Fruit fly (Drosophila melanogaster) whole organism, adult: ENCODE measurements around the gene neur.

Experiments used
- CG11617 ChIP-seq: fragments of 200-800 bp; sonication (Bioruptor generic); optimal IDR thresholded peaks from 2 replicates; lab custom pipeline; 2017; ENCODE audit warnings: mild to moderate bottlenecking, missing biosample characterization, missing genetic modification reagents, missing genetic modification characterization
- CG12768 ChIP-seq: fragments of 200-800 bp; sonication (Bioruptor generic); optimal IDR thresholded peaks from 2 replicates; lab custom pipeline; 2017; ENCODE audit warnings: missing biosample characterization, missing genetic modification characterization, mild to moderate bottlenecking, moderate library complexity, missing genetic modification reagents
- CG14711 ChIP-seq: fragments of 200-800 bp; sonication (Bioruptor generic); optimal IDR thresholded peaks from 2 replicates; lab custom pipeline; 2018; ENCODE audit warnings: missing biosample characterization, mild to moderate bottlenecking, missing genetic modification characterization, moderate library complexity
- CG1620 ChIP-seq: fragments of 200-800 bp; sonication (Bioruptor generic); optimal IDR thresholded peaks from 2 replicates; lab custom pipeline; 2016; ENCODE audit warnings: missing biosample characterization, missing genetic modification characterization
- CG33017 ChIP-seq: fragments of 200-800 bp; sonication (Bioruptor generic); optimal IDR thresholded peaks from 2 replicates; lab custom pipeline; 2018; ENCODE audit warnings: missing biosample characterization, mild to moderate bottlenecking, missing genetic modification characterization, moderate library complexity
- CG5204 ChIP-seq: fragments of 200-800 bp; sonication (Bioruptor generic); optimal IDR thresholded peaks from 2 replicates; lab custom pipeline; 2016; ENCODE audit warnings: missing biosample characterization, missing genetic modification characterization
- CG7045 ChIP-seq: fragments of 200-800 bp; sonication (Bioruptor generic); optimal IDR thresholded peaks from 2 replicates; lab custom pipeline; 2017; ENCODE audit warnings: missing biosample characterization, mild to moderate bottlenecking, missing genetic modification characterization
- CG7101 ChIP-seq: fragments of 200-800 bp; sonication (Bioruptor generic); optimal IDR thresholded peaks from 2 replicates; lab custom pipeline; 2018; ENCODE audit warnings: missing biosample characterization, mild to moderate bottlenecking, missing genetic modification characterization, moderate library complexity
- Clk ChIP-seq: fragments of 200-800 bp; sonication (Bioruptor generic); optimal IDR thresholded peaks from 2 replicates; lab custom pipeline; 2017; ENCODE audit warnings: missing biosample characterization, missing genetic modification characterization
- Crg-1 ChIP-seq: fragments of 200-800 bp; sonication (Bioruptor generic); optimal IDR thresholded peaks from 2 replicates; lab custom pipeline; 2016; ENCODE audit warnings: missing biosample characterization, missing genetic modification characterization
- Hr96 ChIP-seq: fragments of 200-800 bp; sonication (Bioruptor generic); optimal IDR thresholded peaks from 2 replicates; lab custom pipeline; 2016; ENCODE audit warnings: missing biosample characterization, missing genetic modification characterization
- Mnt ChIP-seq: fragments of 200-800 bp; sonication (Bioruptor generic); optimal IDR thresholded peaks from 2 replicates; lab custom pipeline; 2016; ENCODE audit warnings: missing biosample characterization, mild to moderate bottlenecking, missing genetic modification characterization
- bab1 ChIP-seq: fragments of 200-800 bp; sonication (Bioruptor generic); optimal IDR thresholded peaks from 3 replicates; lab custom pipeline; 2019; ENCODE audit warnings: missing biosample characterization, mild to moderate bottlenecking, missing genetic modification characterization, moderate library complexity
- cic ChIP-seq: fragments of 200-800 bp; sonication (Bioruptor generic); optimal IDR thresholded peaks from 2 replicates; lab custom pipeline; 2017; ENCODE audit warnings: missing biosample characterization, mild to moderate bottlenecking, missing genetic modification characterization, moderate library complexity
- cnc ChIP-seq, 2 experiments: fragments of >200 bp; optimal IDR thresholded peaks; 2 replicates each; lab custom pipeline; 2017
- kay ChIP-seq: fragments of 200-800 bp; sonication (Bioruptor generic); peaks from one replicate; lab custom pipeline; 2016; ENCODE audit warnings: missing biosample characterization, missing genetic modification characterization, borderline replicate concordance
- ovo ChIP-seq: fragments of 200-800 bp; sonication (Bioruptor generic); optimal IDR thresholded peaks from 2 replicates; lab custom pipeline; 2016; ENCODE audit warnings: missing biosample characterization, missing genetic modification characterization
- pad ChIP-seq: fragments of 200-800 bp; sonication (Bioruptor generic); optimal IDR thresholded peaks from 3 replicates; lab custom pipeline; 2017; ENCODE audit warnings: missing biosample characterization, missing genetic modification characterization, mild to moderate bottlenecking, moderate library complexity, missing genetic modification reagents
- tj ChIP-seq: fragments of 200-800 bp; sonication (Bioruptor generic); optimal IDR thresholded peaks from 3 replicates; lab custom pipeline; 2017; ENCODE audit warnings: missing biosample characterization, mild to moderate bottlenecking, missing genetic modification characterization, moderate library complexity
- toe ChIP-seq: fragments of 200-800 bp; sonication (Bioruptor generic); optimal IDR thresholded peaks from 2 replicates; lab custom pipeline; 2016; ENCODE audit warnings: missing biosample characterization, missing genetic modification characterization

Gene neur

dm6 chr3R:8971794-8972193, 67.5 kb downstream of the neur start:
- TF ChIP-seq Hr96 (GFP tag; lab: Kevin White, UChicago) (no peak), CG1620 (GFP tag; lab: Kevin White, UChicago) (no peak), toe (GFP tag; lab: Kevin White, UChicago) (no peak), CG14711 (tag; lab: Kevin White, UChicago) (no peak), bab1 (GFP tag; lab: Kevin White, UChicago) (no peak), pad (no peak), Clk (no peak), Mnt (GFP tag; lab: Kevin White, UChicago) (no peak), tj (GFP tag; lab: Kevin White, UChicago) (no peak), ovo (GFP tag; lab: Kevin White, UChicago) (no peak), cic (GFP tag; lab: Kevin White, UChicago) (no peak), CG5204 (GFP tag; lab: Kevin White, UChicago) (no peak), CG7101 (tag; lab: Kevin White, UChicago) (no peak)

- TF ChIP-seq cic (GFP tag; lab: Kevin White, UChicago) (no peak), cnc (optimal IDR thresholded peaks at IDR 0.05; lab: Kevin White, UChicago) (no peak), CG14711 (tag; lab: Kevin White, UChicago) (no peak), CG7045 (GFP tag; lab: Kevin White, UChicago) (no peak), Mnt (GFP tag; lab: Kevin White, UChicago) (no peak), Hr96 (GFP tag; lab: Kevin White, UChicago) (no peak), CG11617 (GFP tag; lab: Kevin White, UChicago) (no peak), kay (GFP tag; lab: Kevin White, UChicago) (no peak), CG5204 (GFP tag; lab: Kevin White, UChicago) (no peak), CG1620 (GFP tag; lab: Kevin White, UChicago) (no peak), CG33017 (tag; lab: Kevin White, UChicago) (no peak), pad (no peak), toe (GFP tag; lab: Kevin White, UChicago) (no peak), CG12768 (GFP tag; lab: Kevin White, UChicago) (no peak), CG7101 (tag; lab: Kevin White, UChicago) (no peak), tj (GFP tag; lab: Kevin White, UChicago) (no peak), Clk (no peak), Crg-1 (GFP tag; lab: Kevin White, UChicago) (no peak), ovo (GFP tag; lab: Kevin White, UChicago) (no peak)
These were observed 68.6 kb downstream of the neur start for dm6 chr3R:8970707-8971106.
